Fruit fly (Drosophila melanogaster) whole organism, embryonic: ENCODE data around the gene mRpL39.

Source experiments
- Antp ChIP-seq: fragments of 200-800 bp; sonication (Bioruptor generic); optimal IDR thresholded peaks from 3 replicates; lab custom pipeline; 2016; ENCODE audit warnings: missing biosample characterization, missing genetic modification characterization
- BEAF-32 ChIP-seq: fragments of 200-800 bp; sonication (Bioruptor generic); optimal IDR thresholded peaks from 3 replicates; lab custom pipeline; 2017; ENCODE audit warnings: missing biosample characterization, missing genetic modification characterization, mild to moderate bottlenecking, moderate library complexity, missing genetic modification reagents
- CG10959 ChIP-seq: fragments of 200-800 bp; sonication (Bioruptor generic); IDR thresholded peaks from 2 replicates; pipeline ENCODE4 v1.3.6; 2022; ENCODE audit warnings: missing biosample characterization, missing genetic modification characterization
- CG11504 ChIP-seq: fragments of 200-800 bp; sonication (Bioruptor generic); optimal IDR thresholded peaks from 3 replicates; lab custom pipeline; 2019; ENCODE audit warnings: missing biosample characterization, mild to moderate bottlenecking, missing genetic modification characterization, moderate library complexity
- CG12744 ChIP-seq: fragments of 200-800 bp; sonication (Bioruptor generic); optimal IDR thresholded peaks from 2 replicates; lab custom pipeline; 2016; ENCODE audit warnings: missing biosample characterization, missing genetic modification characterization
- CG15696 ChIP-seq: fragments of 200-800 bp; sonication (Bioruptor generic); optimal IDR thresholded peaks from 2 replicates; lab custom pipeline; 2019; ENCODE audit warnings: missing biosample characterization, mild to moderate bottlenecking, missing genetic modification characterization, moderate library complexity
- CG16815 ChIP-seq: fragments of 200-800 bp; sonication (Bioruptor generic); optimal IDR thresholded peaks from 3 replicates; lab custom pipeline; 2017; ENCODE audit warnings: missing biosample characterization, mild to moderate bottlenecking, missing genetic modification characterization
- CG18599 ChIP-seq: fragments of 200-800 bp; sonication (Bioruptor generic); optimal IDR thresholded peaks from 3 replicates; lab custom pipeline; 2017; ENCODE audit warnings: missing biosample characterization, missing genetic modification characterization, mild to moderate bottlenecking, moderate library complexity, missing genetic modification reagents
- CG2120 ChIP-seq: fragments of 200-800 bp; sonication (Bioruptor generic); optimal IDR thresholded peaks from 3 replicates; lab custom pipeline; 2016; ENCODE audit warnings: missing biosample characterization, missing genetic modification characterization
- CG2129 ChIP-seq: fragments of 200-800 bp; sonication (Bioruptor generic); IDR thresholded peaks from 2 replicates; pipeline ENCODE4 v1.3.6; 2022; ENCODE audit warnings: missing biosample characterization, missing genetic modification characterization; ENCODE audit not compliant: partially characterized antibody
- CG32772 ChIP-seq: fragments of 200-800 bp; sonication (Bioruptor generic); IDR thresholded peaks from 2 replicates; pipeline ENCODE4 v1.3.6; 2022; ENCODE audit warnings: missing biosample characterization, missing genetic modification characterization
- CG34422 ChIP-seq: fragments of 200-800 bp; sonication (Bioruptor generic); IDR thresholded peaks from 3 replicates; pipeline ENCODE4 v1.3.6; 2022; ENCODE audit warnings: missing biosample characterization, missing genetic modification characterization
- CG4360 ChIP-seq: fragments of 200-800 bp; sonication (Bioruptor generic); IDR thresholded peaks from 2 replicates; pipeline ENCODE4 v1.3.6; 2022; ENCODE audit warnings: missing biosample characterization, missing genetic modification characterization
- CG4424 ChIP-seq: fragments of 200-800 bp; sonication (Bioruptor generic); optimal IDR thresholded peaks from 3 replicates; lab custom pipeline; 2016; ENCODE audit warnings: missing biosample characterization, missing genetic modification characterization
- CG5953 ChIP-seq: fragments of 200-800 bp; sonication (Bioruptor generic); IDR thresholded peaks from 2 replicates; pipeline ENCODE4 v1.3.6; 2022; ENCODE audit warnings: missing biosample characterization, missing genetic modification characterization
- CG6683 ChIP-seq: fragments of 200-800 bp; sonication (Bioruptor generic); optimal IDR thresholded peaks from 2 replicates; lab custom pipeline; 2017; ENCODE audit warnings: missing biosample characterization, mild to moderate bottlenecking, missing genetic modification characterization, missing genetic modification reagents
- CG6689 ChIP-seq: fragments of 200-800 bp; sonication (Bioruptor generic); IDR thresholded peaks from 2 replicates; pipeline ENCODE4 v1.3.6; 2022; ENCODE audit warnings: missing biosample characterization, missing genetic modification characterization
- CG6791 ChIP-seq: fragments of 200-800 bp; sonication (Bioruptor generic); IDR thresholded peaks from 3 replicates; pipeline ENCODE4 v1.3.6; 2022; ENCODE audit warnings: missing biosample characterization, missing genetic modification characterization; ENCODE audit not compliant: partially characterized antibody
- CG7556 ChIP-seq: fragments of 200-800 bp; sonication (Bioruptor generic); optimal IDR thresholded peaks from 2 replicates; lab custom pipeline; 2017; ENCODE audit warnings: missing biosample characterization, mild to moderate bottlenecking, missing genetic modification characterization
- CG9609 ChIP-seq: fragments of 200-800 bp; sonication (Bioruptor generic); optimal IDR thresholded peaks from 3 replicates; lab custom pipeline; 2016; ENCODE audit warnings: missing biosample characterization, missing genetic modification characterization
- CG9727 ChIP-seq: fragments of 200-800 bp; sonication (Bioruptor generic); optimal IDR thresholded peaks from 3 replicates; lab custom pipeline; 2017; ENCODE audit warnings: missing biosample characterization, mild to moderate bottlenecking, missing genetic modification characterization
- CG9797 ChIP-seq: fragments of 200-800 bp; sonication (Bioruptor generic); optimal IDR thresholded peaks from 3 replicates; lab custom pipeline; 2018; ENCODE audit warnings: missing biosample characterization, mild to moderate bottlenecking, missing genetic modification characterization
- CG9932 ChIP-seq: fragments of 200-800 bp; sonication (Bioruptor generic); IDR thresholded peaks from 2 replicates; pipeline ENCODE4 v1.3.6; 2022; ENCODE audit warnings: missing biosample characterization, missing genetic modification characterization
- D19A ChIP-seq: fragments of 200-800 bp; optimal IDR thresholded peaks from 3 replicates; lab custom pipeline; 2019; ENCODE audit warnings: missing biosample characterization, mild to moderate bottlenecking, missing genetic modification characterization, moderate library complexity
- Dad ChIP-seq: fragments of 200-800 bp; sonication (Bioruptor generic); optimal IDR thresholded peaks from 3 replicates; lab custom pipeline; 2016; ENCODE audit warnings: missing biosample characterization, missing genetic modification characterization
- Dip2 ChIP-seq: fragments of 200-800 bp; sonication (Bioruptor generic); IDR thresholded peaks from 2 replicates; pipeline ENCODE4 v1.3.6; 2022; ENCODE audit warnings: missing biosample characterization, missing genetic modification characterization
- Doc3 ChIP-seq: fragments of 200-800 bp; sonication (Bioruptor generic); IDR thresholded peaks from 3 replicates; pipeline ENCODE4 v1.3.6; 2022; ENCODE audit warnings: missing biosample characterization, missing genetic modification characterization; ENCODE audit not compliant: partially characterized antibody
- Ets65A ChIP-seq: fragments of 200-800 bp; sonication (Bioruptor generic); peaks from one replicate; lab custom pipeline; 2016; ENCODE audit warnings: missing biosample characterization, missing genetic modification characterization
- Hmr ChIP-seq: fragments of 200-800 bp; sonication (Bioruptor generic); optimal IDR thresholded peaks from 3 replicates; lab custom pipeline; 2017; ENCODE audit warnings: mild to moderate bottlenecking, missing biosample characterization, missing genetic modification reagents, missing genetic modification characterization
- Mrtf ChIP-seq: fragments of 200-800 bp; sonication (Bioruptor generic); IDR thresholded peaks from 3 replicates; pipeline ENCODE4 v1.3.6; 2022; ENCODE audit warnings: missing biosample characterization, missing genetic modification characterization
- NC2α ChIP-seq: fragments of 200-800 bp; sonication (Bioruptor generic); optimal IDR thresholded peaks from 2 replicates; lab custom pipeline; 2016; ENCODE audit warnings: missing biosample characterization, missing genetic modification characterization
- Stat92E ChIP-seq, 3 experiments: fragments of >200 bp in 2 of 3; fragments of 200-800 bp in 1 of 3; sonication (Bioruptor generic) in 1 of 3; optimal IDR thresholded peaks; 2 replicates each; lab custom pipeline; 2017 to 2019; ENCODE audit warnings: missing biosample characterization in 3 of 3, missing genetic modification characterization in 3 of 3, mild to moderate bottlenecking in 1 of 3, moderate library complexity in 1 of 3
- Xrp1 ChIP-seq: fragments of 200-800 bp; sonication (Bioruptor generic); IDR thresholded peaks from 2 replicates; pipeline ENCODE4 v1.3.6; 2022; ENCODE audit warnings: missing biosample characterization, missing genetic modification characterization
- ac ChIP-seq: fragments of 200-800 bp; sonication (Bioruptor generic); optimal IDR thresholded peaks from 3 replicates; lab custom pipeline; 2017; ENCODE audit warnings: missing biosample characterization, mild to moderate bottlenecking, missing genetic modification characterization
- ara ChIP-seq: fragments of 200-800 bp; sonication (Bioruptor generic); IDR thresholded peaks from 2 replicates; pipeline ENCODE4 v1.3.6; 2022; ENCODE audit warnings: missing biosample characterization, missing genetic modification characterization
- corto ChIP-seq: fragments of 200-800 bp; sonication (Bioruptor generic); optimal IDR thresholded peaks from 2 replicates; lab custom pipeline; 2016; ENCODE audit warnings: missing biosample characterization, mild to moderate bottlenecking, missing genetic modification characterization, moderate library complexity
- cwo ChIP-seq: fragments of 200-800 bp; sonication (Bioruptor generic); optimal IDR thresholded peaks from 3 replicates; lab custom pipeline; 2017; ENCODE audit warnings: missing biosample characterization, missing genetic modification characterization, mild to moderate bottlenecking, moderate library complexity, missing genetic modification reagents
- dysf ChIP-seq: fragments of 200-800 bp; sonication (Bioruptor generic); IDR thresholded peaks from 3 replicates; pipeline ENCODE4 v1.3.6; 2022; ENCODE audit warnings: missing biosample characterization, missing genetic modification characterization
- emc ChIP-seq: fragments of 200-800 bp; sonication (Bioruptor generic); optimal IDR thresholded peaks from 2 replicates; lab custom pipeline; 2016; ENCODE audit warnings: missing biosample characterization, missing genetic modification characterization
- eve ChIP-seq, 2 experiments: fragments of >200 bp; optimal IDR thresholded peaks; 2 replicates each; lab custom pipeline; 2017; ENCODE audit warnings: missing biosample characterization in 2 of 2, missing genetic modification characterization in 2 of 2
- gem ChIP-seq: fragments of 200-800 bp; sonication (Bioruptor generic); optimal IDR thresholded peaks from 2 replicates; lab custom pipeline; 2019; ENCODE audit warnings: missing biosample characterization, mild to moderate bottlenecking, missing genetic modification characterization, moderate library complexity
- grau ChIP-seq: fragments of 200-800 bp; optimal IDR thresholded peaks from 3 replicates; lab custom pipeline; 2019; ENCODE audit warnings: missing biosample characterization, mild to moderate bottlenecking, missing genetic modification characterization, moderate library complexity
- hb ChIP-seq: fragments of 200-800 bp; sonication (Bioruptor generic); IDR thresholded peaks from 3 replicates; pipeline ENCODE4 v1.3.6; 2022; ENCODE audit warnings: missing biosample characterization, missing genetic modification characterization; ENCODE audit not compliant: partially characterized antibody
- hth ChIP-seq: fragments of >200 bp; optimal IDR thresholded peaks from 2 replicates; lab custom pipeline; 2017; ENCODE audit warnings: inconsistent platforms
- lab ChIP-seq: fragments of 200-800 bp; sonication (Bioruptor generic); optimal IDR thresholded peaks from 3 replicates; lab custom pipeline; 2017; ENCODE audit warnings: missing biosample characterization, missing genetic modification characterization, mild to moderate bottlenecking, moderate library complexity, missing genetic modification reagents
- nmo ChIP-seq: fragments of 200-800 bp; sonication (Bioruptor generic); optimal IDR thresholded peaks from 2 replicates; lab custom pipeline; 2018; ENCODE audit warnings: missing biosample characterization, mild to moderate bottlenecking, missing genetic modification characterization, moderate library complexity
- row ChIP-seq: fragments of 200-800 bp; sonication (Bioruptor generic); IDR thresholded peaks from 3 replicates; pipeline ENCODE4 v1.3.6; 2022; ENCODE audit warnings: missing biosample characterization, missing genetic modification characterization
- run ChIP-seq: fragments of 200-800 bp; sonication (Bioruptor generic); optimal IDR thresholded peaks from 3 replicates; lab custom pipeline; 2018; ENCODE audit warnings: missing biosample characterization, mild to moderate bottlenecking, missing genetic modification characterization
- sisA ChIP-seq: fragments of 200-800 bp; sonication (Bioruptor generic); IDR thresholded peaks from 2 replicates; pipeline ENCODE4 v1.3.6; 2022; ENCODE audit warnings: missing biosample characterization, missing genetic modification characterization
- tna ChIP-seq: fragments of 200-800 bp; sonication (Bioruptor generic); IDR thresholded peaks from 2 replicates; pipeline ENCODE4 v1.3.6; 2022; ENCODE audit warnings: missing biosample characterization, missing genetic modification characterization; ENCODE audit not compliant: partially characterized antibody
- zen2 ChIP-seq: fragments of 200-800 bp; sonication (Bioruptor generic); IDR thresholded peaks from 3 replicates; pipeline ENCODE4 v1.3.6; 2022; ENCODE audit warnings: missing biosample characterization, missing genetic modification characterization; ENCODE audit not compliant: partially characterized antibody

mRpL39 gene

dm6 chr3L:15035585-15035984 lies 36.1 kb upstream of the mRpL39 start:
- TF ChIP-seq dysf (GFP tag; lab: Robert Waterston, UW) (no peak), CG5953 (GFP tag; lab: Robert Waterston, UW) (no peak), Dad (GFP tag; lab: Kevin White, UChicago) (no peak), CG9609 (GFP tag; lab: Kevin White, UChicago) (no peak), Ets65A (peak; percentile 47), lab (GFP tag; lab: Kevin White, UChicago) (peak; percentile 5), CG10959 (GFP tag; lab: Robert Waterston, UW) (no peak), Dip2 (GFP tag; lab: Robert Waterston, UW) (no peak), CG6689 (no peak), run (no peak), CG6683 (no peak), grau (no peak), CG2129 (no peak), cwo (GFP tag; lab: Kevin White, UChicago) (peak; percentile 22), CG34422 (GFP tag; lab: Robert Waterston, UW) (no peak), Hmr (GFP tag; lab: Kevin White, UChicago) (peak; percentile 45), CG4424 (GFP tag; lab: Kevin White, UChicago) (no peak), eve (GFP tag; optimal IDR thresholded peaks at IDR 0.05; lab: Kevin White, UChicago) (no peak), Stat92E (GFP tag; optimal IDR thresholded peaks at IDR 0.05; lab: Kevin White, UChicago) (no peak), CG11504 (tag; lab: Kevin White, UChicago) (peak; percentile 32), nmo (GFP tag; lab: Kevin White, UChicago) (no peak), CG18599 (peak; percentile 25), CG9727 (peak; percentile 7), tna (no peak), hth (lab: Kevin White, UChicago) (no peak), emc (GFP tag; lab: Kevin White, UChicago) (no peak), hb (no peak), ac (no peak), CG12744 (no peak), CG9797 (GFP tag; lab: Kevin White, UChicago) (no peak), D19A (tag; lab: Kevin White, UChicago) (peak; percentile 89), NC2α (GFP tag; lab: Kevin White, UChicago) (no peak), ara (GFP tag; lab: Robert Waterston, UW) (no peak), BEAF-32 (GFP tag; lab: Kevin White, UChicago) (no peak), CG15696 (tag; lab: Kevin White, UChicago) (no peak), CG7556 (peak; percentile 40), CG32772 (no peak), Xrp1 (GFP tag; lab: Robert Waterston, UW) (no peak), zen2 (no peak), corto (GFP tag; lab: Kevin White, UChicago) (no peak), CG4360 (GFP tag; lab: Robert Waterston, UW) (no peak), Antp (GFP tag; lab: Kevin White, UChicago) (no peak), CG2120 (GFP tag; lab: Kevin White, UChicago) (peak; percentile 41), gem (tag; lab: Kevin White, UChicago) (peak; percentile 31), CG6791 (GFP tag; lab: Robert Waterston, UW) (no peak), Mrtf (GFP tag; lab: Robert Waterston, UW) (no peak), CG9932 (GFP tag; lab: Robert Waterston, UW) (no peak), CG16815 (GFP tag; lab: Kevin White, UChicago) (no peak), Doc3 (GFP tag; lab: Robert Waterston, UW) (no peak), row (peak; percentile 41; the same call in 2 of the 3 replicates), sisA (no peak)
